Fruit fly (Drosophila melanogaster) whole organism, embryonic: Measurements from ENCODE around the gene Larp7.

ENCODE experiments used
- Atf6 ChIP-seq: fragments of 200-800 bp; sonication (Bioruptor generic); IDR thresholded peaks from 2 replicates; pipeline ENCODE4 v1.3.6; 2022; ENCODE audit warnings: missing biosample characterization, missing genetic modification characterization
- BEAF-32 ChIP-seq: fragments of 200-800 bp; sonication (Bioruptor generic); optimal IDR thresholded peaks from 3 replicates; lab custom pipeline; 2017; ENCODE audit warnings: missing biosample characterization, missing genetic modification characterization, mild to moderate bottlenecking, moderate library complexity, missing genetic modification reagents
- CG10431 ChIP-seq: fragments of 200-800 bp; sonication (Bioruptor generic); optimal IDR thresholded peaks from 3 replicates; lab custom pipeline; 2018; ENCODE audit warnings: missing biosample characterization, mild to moderate bottlenecking, missing genetic modification characterization
- CG11398 ChIP-seq: fragments of 200-800 bp; sonication (Bioruptor generic); optimal IDR thresholded peaks from 2 replicates; lab custom pipeline; 2016; ENCODE audit warnings: missing biosample characterization, missing genetic modification characterization
- CG12071 ChIP-seq: fragments of 200-800 bp; sonication (Bioruptor generic); optimal IDR thresholded peaks from 3 replicates; lab custom pipeline; 2018; ENCODE audit warnings: missing biosample characterization, mild to moderate bottlenecking, missing genetic modification characterization
- CG13424 ChIP-seq: fragments of 200-800 bp; sonication (Bioruptor generic); optimal IDR thresholded peaks from 2 replicates; lab custom pipeline; 2019; ENCODE audit warnings: missing biosample characterization, mild to moderate bottlenecking, missing genetic modification characterization, moderate library complexity
- CG14860 ChIP-seq: fragments of 200-800 bp; sonication (Bioruptor generic); IDR thresholded peaks from 3 replicates; pipeline ENCODE4 v1.3.6; 2022; ENCODE audit warnings: missing biosample characterization, missing genetic modification characterization; ENCODE audit not compliant: partially characterized antibody
- CG15601 ChIP-seq: fragments of 200-800 bp; sonication (Bioruptor generic); optimal IDR thresholded peaks from 3 replicates; lab custom pipeline; 2019; ENCODE audit warnings: missing biosample characterization, mild to moderate bottlenecking, missing genetic modification characterization, moderate library complexity
- CG30020 ChIP-seq: fragments of 200-800 bp; optimal IDR thresholded peaks from 2 replicates; lab custom pipeline; 2019; ENCODE audit warnings: missing biosample characterization, mild to moderate bottlenecking, missing genetic modification characterization, moderate library complexity
- CG32532 ChIP-seq: fragments of 200-800 bp; sonication (Bioruptor generic); IDR thresholded peaks from 2 replicates; pipeline ENCODE4 v1.3.6; 2022; ENCODE audit warnings: missing biosample characterization, missing genetic modification characterization
- CG3847 ChIP-seq: fragments of 200-800 bp; sonication (Bioruptor generic); IDR thresholded peaks from 2 replicates; pipeline ENCODE4 v1.3.6; 2022; ENCODE audit warnings: missing biosample characterization, missing genetic modification characterization
- CG6689 ChIP-seq: fragments of 200-800 bp; sonication (Bioruptor generic); IDR thresholded peaks from 2 replicates; pipeline ENCODE4 v1.3.6; 2022; ENCODE audit warnings: missing biosample characterization, missing genetic modification characterization
- CG6854 ChIP-seq: fragments of 200-800 bp; sonication (Bioruptor generic); optimal IDR thresholded peaks from 3 replicates; lab custom pipeline; 2017; ENCODE audit warnings: missing biosample characterization, mild to moderate bottlenecking, missing genetic modification characterization
- CG7745 ChIP-seq: fragments of 200-800 bp; sonication (Bioruptor generic); optimal IDR thresholded peaks from 2 replicates; lab custom pipeline; 2018; ENCODE audit warnings: missing biosample characterization, mild to moderate bottlenecking, missing genetic modification characterization, moderate library complexity
- CG8290 ChIP-seq, 3 experiments: fragments of 200-800 bp; sonication (Bioruptor generic); optimal IDR thresholded peaks; 2 replicates each; lab custom pipeline; 2016 to 2019; ENCODE audit warnings: missing biosample characterization in 3 of 3, missing genetic modification characterization in 3 of 3, mild to moderate bottlenecking in 2 of 3, moderate library complexity in 1 of 3
- Doc3 ChIP-seq: fragments of 200-800 bp; sonication (Bioruptor generic); IDR thresholded peaks from 3 replicates; pipeline ENCODE4 v1.3.6; 2022; ENCODE audit warnings: missing biosample characterization, missing genetic modification characterization; ENCODE audit not compliant: partially characterized antibody
- Dref ChIP-seq: fragments of 200-800 bp; sonication (Bioruptor generic); IDR thresholded peaks from 2 replicates; pipeline ENCODE4 v1.3.6; 2022; ENCODE audit warnings: missing biosample characterization, missing genetic modification characterization
- Drgx ChIP-seq: fragments of 200-800 bp; sonication (Bioruptor generic); IDR thresholded peaks from 2 replicates; pipeline ENCODE4 v1.3.6; 2022; ENCODE audit warnings: missing biosample characterization, missing genetic modification characterization
- E2f2 ChIP-seq: fragments of 200-800 bp; sonication (Bioruptor generic); IDR thresholded peaks from 2 replicates; pipeline ENCODE4 v1.3.6; 2022; ENCODE audit warnings: missing biosample characterization, missing genetic modification characterization
- Ets65A ChIP-seq: fragments of 200-800 bp; sonication (Bioruptor generic); peaks from one replicate; lab custom pipeline; 2016; ENCODE audit warnings: missing biosample characterization, missing genetic modification characterization
- Gug ChIP-seq: fragments of 200-800 bp; sonication (Bioruptor generic); IDR thresholded peaks from 4 replicates; pipeline ENCODE4 v1.3.6; 2022; ENCODE audit warnings: missing biosample characterization, missing genetic modification characterization
- Med ChIP-seq: fragments of 200-800 bp; sonication (Bioruptor generic); peaks from one replicate; lab custom pipeline; 2016; ENCODE audit warnings: missing biosample characterization, missing genetic modification characterization, mild to moderate bottlenecking, inconsistent platforms, moderate library complexity
- Rfx ChIP-seq: fragments of 200-800 bp; sonication (Bioruptor generic); IDR thresholded peaks from 2 replicates; pipeline ENCODE4 v1.3.6; 2022; ENCODE audit warnings: missing biosample characterization, missing genetic modification characterization
- Sin3A ChIP-seq: fragments of >200 bp; optimal IDR thresholded peaks from 2 replicates; lab custom pipeline; 2018
- Sry-δ ChIP-seq: fragments of 200-800 bp; sonication (Bioruptor generic); optimal IDR thresholded peaks from 2 replicates; lab custom pipeline; 2016; ENCODE audit warnings: missing biosample characterization, missing genetic modification characterization
- crp ChIP-seq, 2 experiments: fragments of 200-800 bp; sonication (Bioruptor generic); optimal IDR thresholded peaks; 2 replicates in 1 of 2; 3 replicates in 1 of 2; lab custom pipeline; 2017; ENCODE audit warnings: missing biosample characterization in 2 of 2, missing genetic modification characterization in 2 of 2, mild to moderate bottlenecking in 1 of 2, moderate library complexity in 1 of 2
- cwo ChIP-seq: fragments of 200-800 bp; sonication (Bioruptor generic); optimal IDR thresholded peaks from 3 replicates; lab custom pipeline; 2017; ENCODE audit warnings: missing biosample characterization, missing genetic modification characterization, mild to moderate bottlenecking, moderate library complexity, missing genetic modification reagents
- dimm ChIP-seq: fragments of 200-800 bp; sonication (Bioruptor generic); IDR thresholded peaks from 2 replicates; pipeline ENCODE4 v1.3.6; 2022; ENCODE audit warnings: missing biosample characterization, missing genetic modification characterization
- dm ChIP-seq: fragments of 200-800 bp; sonication (Bioruptor generic); optimal IDR thresholded peaks from 3 replicates; lab custom pipeline; 2016; ENCODE audit warnings: missing biosample characterization, missing genetic modification characterization
- ewg ChIP-seq: fragments of 200-800 bp; sonication (Bioruptor generic); optimal IDR thresholded peaks from 3 replicates; lab custom pipeline; 2017; ENCODE audit warnings: mild to moderate bottlenecking, missing biosample characterization, missing genetic modification reagents, missing genetic modification characterization
- fd3F ChIP-seq: fragments of 200-800 bp; sonication (Bioruptor generic); optimal IDR thresholded peaks from 2 replicates; lab custom pipeline; 2018; ENCODE audit warnings: missing biosample characterization, mild to moderate bottlenecking, missing genetic modification characterization, moderate library complexity
- grau ChIP-seq: fragments of 200-800 bp; optimal IDR thresholded peaks from 3 replicates; lab custom pipeline; 2019; ENCODE audit warnings: missing biosample characterization, mild to moderate bottlenecking, missing genetic modification characterization, moderate library complexity
- gt ChIP-seq: fragments of 200-800 bp; sonication (Bioruptor generic); IDR thresholded peaks from 2 replicates; pipeline ENCODE4 v1.3.6; 2022; ENCODE audit warnings: missing biosample characterization, missing genetic modification characterization
- ind ChIP-seq: fragments of 200-800 bp; sonication (Bioruptor generic); optimal IDR thresholded peaks from 3 replicates; lab custom pipeline; 2016; ENCODE audit warnings: missing biosample characterization, missing genetic modification characterization
- insv ChIP-seq, 2 experiments: fragments of 200-800 bp; sonication (Bioruptor generic); optimal IDR thresholded peaks; 3 replicates each; lab custom pipeline; 2016 to 2018; ENCODE audit warnings: missing biosample characterization in 2 of 2, missing genetic modification characterization in 2 of 2
- nmo ChIP-seq: fragments of 200-800 bp; sonication (Bioruptor generic); optimal IDR thresholded peaks from 2 replicates; lab custom pipeline; 2018; ENCODE audit warnings: missing biosample characterization, mild to moderate bottlenecking, missing genetic modification characterization, moderate library complexity
- phol ChIP-seq: fragments of 200-800 bp; sonication (Bioruptor generic); optimal IDR thresholded peaks from 3 replicates; lab custom pipeline; 2018; ENCODE audit warnings: missing biosample characterization, mild to moderate bottlenecking, missing genetic modification characterization, moderate library complexity
- row ChIP-seq: fragments of 200-800 bp; sonication (Bioruptor generic); IDR thresholded peaks from 3 replicates; pipeline ENCODE4 v1.3.6; 2022; ENCODE audit warnings: missing biosample characterization, missing genetic modification characterization
- slbo ChIP-seq: fragments of 200-800 bp; sonication (Bioruptor generic); IDR thresholded peaks from 2 replicates; pipeline ENCODE4 v1.3.6; 2022; ENCODE audit warnings: missing biosample characterization, missing genetic modification characterization
- slp2 ChIP-seq: fragments of 200-800 bp; sonication (Bioruptor generic); optimal IDR thresholded peaks from 2 replicates; lab custom pipeline; 2016; ENCODE audit warnings: missing biosample characterization, missing genetic modification characterization
- sug ChIP-seq: fragments of 200-800 bp; optimal IDR thresholded peaks from 2 replicates; lab custom pipeline; 2019; ENCODE audit warnings: missing biosample characterization, mild to moderate bottlenecking, missing genetic modification characterization, moderate library complexity
- unc-4 ChIP-seq: fragments of 200-800 bp; sonication (Bioruptor generic); IDR thresholded peaks from 2 replicates; pipeline ENCODE4 v1.3.6; 2022; ENCODE audit warnings: missing biosample characterization, missing genetic modification characterization; ENCODE audit not compliant: partially characterized antibody

Gene Larp7

DNA sequence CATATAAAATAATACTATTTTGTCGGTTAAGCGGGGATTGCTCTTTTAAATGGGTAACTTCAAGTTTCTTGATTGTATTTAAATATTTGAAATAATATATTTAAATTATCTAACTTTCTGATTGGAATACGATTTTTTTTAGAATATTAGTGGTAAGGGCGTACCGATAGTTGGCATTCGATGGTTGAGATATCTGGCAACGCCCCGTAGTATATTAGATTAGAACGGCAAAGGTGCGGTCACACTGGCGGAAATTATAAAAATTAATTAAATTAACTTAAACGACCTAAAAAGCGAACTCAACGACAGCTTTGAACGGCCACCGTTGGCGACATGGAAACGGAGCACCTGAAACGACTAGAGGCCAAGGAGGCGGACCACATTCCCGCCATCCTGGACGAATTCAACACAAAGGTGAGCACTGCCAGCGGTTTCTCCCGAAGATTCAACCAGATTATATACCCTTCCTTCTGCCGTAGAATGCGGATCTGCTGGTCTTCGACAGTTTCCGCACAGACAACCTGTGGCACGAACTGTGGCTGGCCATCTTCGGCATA lies 12.4 kb downstream of the Larp7 start, which contains the start of gene ric8a (continued):
- TF ChIP-seq cwo (GFP tag; lab: Kevin White, UChicago) (no peak), dm (GFP tag; lab: Kevin White, UChicago) (no peak), slbo (GFP tag; lab: Robert Waterston, UW) (peak; percentile 46; the same call in 1 of the 2 replicates), CG3847 (peak; percentile 75), Sin3A (lab: Kevin White, UChicago) (peak; percentile 8), Dref (GFP tag; lab: Robert Waterston, UW) (peak; percentile 53), BEAF-32 (GFP tag; lab: Kevin White, UChicago) (peak; percentile 81), CG7745 (peak; percentile 99), Atf6 (GFP tag; lab: Robert Waterston, UW) (no peak), crp (GFP tag; optimal IDR thresholded peaks at IDR 0.05; lab: Kevin White, UChicago) (no peak), phol (peak; percentile 14), fd3F (GFP tag; lab: Kevin White, UChicago) (no peak), CG14860 (GFP tag; lab: Robert Waterston, UW) (peak; percentile 64; the same call in 2 of the 3 replicates), Med (GFP tag; lab: Kevin White, UChicago) (peak; percentile 48), grau (peak; percentile 27), E2f2 (GFP tag; lab: Robert Waterston, UW) (peak; percentile 36; the same call in 1 of the 2 replicates), CG32532 (GFP tag; lab: Robert Waterston, UW) (peak; percentile 43; the same call in 1 of the 2 replicates), dimm (GFP tag; lab: Robert Waterston, UW) (no peak), insv (GFP tag; optimal IDR thresholded peaks at IDR 0.05; lab: Kevin White, UChicago) (peak in 1 of 2 experiments; percentile 93), gt (GFP tag; lab: Robert Waterston, UW) (no peak), unc-4 (peak; percentile 76), CG11398 (GFP tag; lab: Kevin White, UChicago) (no peak), CG6854 (GFP tag; lab: Kevin White, UChicago) (no peak), Gug (GFP tag; lab: Robert Waterston, UW) (peak; percentile 12; the same call in 1 of the 4 replicates), CG8290 (GFP tag; optimal IDR thresholded peaks at IDR 0.05; lab: Kevin White, UChicago) (peak; percentile 29), CG8290 (tag; optimal IDR thresholded peaks at IDR 0.05; lab: Kevin White, UChicago) (no peak), Sry-δ (GFP tag; lab: Kevin White, UChicago) (peak; percentile 51), ind (GFP tag; lab: Kevin White, UChicago) (no peak), nmo (GFP tag; lab: Kevin White, UChicago) (peak; percentile 40), Rfx (GFP tag; lab: Robert Waterston, UW) (peak; percentile 54), CG13424 (tag; lab: Kevin White, UChicago) (peak; percentile 8), Doc3 (GFP tag; lab: Robert Waterston, UW) (peak; percentile 55), ewg (no peak)

DNA sequence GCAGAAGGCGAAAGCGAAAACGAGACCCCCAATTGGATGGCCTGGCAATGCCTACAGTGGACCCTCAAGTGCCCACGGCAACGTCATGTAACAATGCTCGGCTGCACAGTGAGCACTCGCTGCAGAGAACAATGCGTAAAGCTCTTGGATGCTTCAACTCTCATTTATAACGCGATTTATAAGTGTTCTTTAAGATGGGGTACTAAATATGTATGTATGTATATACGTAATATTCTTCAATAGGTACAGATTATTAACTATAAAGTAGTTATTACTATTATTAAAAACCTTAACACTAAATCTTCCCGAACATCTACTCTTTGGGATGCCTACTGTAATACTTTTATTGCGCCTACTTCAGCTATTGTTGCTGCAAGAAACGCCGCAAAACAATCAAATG lies 22.5 kb downstream of the Larp7 start:
- TF ChIP-seq Ets65A (peak; percentile 5), row (peak; percentile 33; the same call in 2 of the 3 replicates), CG6689 (GFP tag; lab: Robert Waterston, UW) (0 out of 2 replicates have a peak, but pooled peaks have one; percentile 21), Med (GFP tag; lab: Kevin White, UChicago) (peak; percentile 24), CG30020 (tag; lab: Kevin White, UChicago) (no peak), CG10431 (GFP tag; lab: Kevin White, UChicago) (no peak), Drgx (GFP tag; lab: Robert Waterston, UW) (peak; percentile 23; the same call in 1 of the 2 replicates), sug (tag; lab: Kevin White, UChicago) (no peak), grau (peak; percentile 69), CG12071 (no peak), CG15601 (tag; lab: Kevin White, UChicago) (no peak), slp2 (GFP tag; lab: Kevin White, UChicago) (no peak)
